Worm (Caenorhabditis elegans) whole organism, midembryonic: ENCODE measurements around the gene nhl-1.

Experiments
- T22C8.4 ChIP-seq: fragments of 200-800 bp; sonication (Bioruptor generic); IDR thresholded peaks from 2 replicates; pipeline ENCODE4 v1.3.6; 2022; ENCODE audit warnings: missing genetic modification characterization, missing compliant biosample characterization
- cog-1 ChIP-seq: sonication (generic microtip); optimal IDR thresholded peaks from 2 replicates; lab custom pipeline; 2016; ENCODE audit warnings: missing genetic modification characterization, missing compliant biosample characterization
- flt-1 ChIP-seq: fragments of 200-800 bp; sonication (Bioruptor generic); IDR thresholded peaks from 2 replicates; pipeline ENCODE4 v1.3.6; 2022; ENCODE audit warnings: missing genetic modification characterization, missing compliant biosample characterization
- klf-2 ChIP-seq: fragments of 200-800 bp; sonication (Bioruptor generic); conservative IDR thresholded peaks from 2 replicates; pipeline ENCODE4 v1.3.6; 2022; ENCODE audit warnings: missing genetic modification reagents, missing genetic modification characterization, missing compliant biosample characterization
- med-1 ChIP-seq: sonication (generic microtip); optimal IDR thresholded peaks from 2 replicates; lab custom pipeline; 2017; ENCODE audit warnings: missing genetic modification characterization, mild to moderate bottlenecking, missing compliant biosample characterization, antibody characterized with exemption, missing genetic modification reagents; ENCODE audit not compliant: insufficient read depth
- ref-1 ChIP-seq: fragments of 200-800 bp; sonication (Bioruptor generic); conservative IDR thresholded peaks from 2 replicates; pipeline ENCODE4 v1.3.6; 2022; ENCODE audit warnings: missing genetic modification reagents, missing genetic modification characterization, missing compliant biosample characterization
- tab-1 ChIP-seq: fragments of 200-800 bp; sonication (Bioruptor generic); IDR thresholded peaks from 2 replicates; pipeline ENCODE4 v1.3.6; 2022; ENCODE audit warnings: missing genetic modification characterization, missing compliant biosample characterization
- ztf-23 ChIP-seq: fragments of 200-800 bp; sonication (Bioruptor generic); IDR thresholded peaks from 2 replicates; pipeline ENCODE4 v1.3.6; 2022; ENCODE audit warnings: missing genetic modification reagents, missing genetic modification characterization, missing compliant biosample characterization
- ztf-29 ChIP-seq: fragments of 200-800 bp; sonication (Bioruptor generic); IDR thresholded peaks from 2 replicates; pipeline ENCODE4 v1.3.6; 2022; ENCODE audit warnings: missing genetic modification reagents, missing genetic modification characterization, missing compliant biosample characterization

nhl-1 gene

DNA sequence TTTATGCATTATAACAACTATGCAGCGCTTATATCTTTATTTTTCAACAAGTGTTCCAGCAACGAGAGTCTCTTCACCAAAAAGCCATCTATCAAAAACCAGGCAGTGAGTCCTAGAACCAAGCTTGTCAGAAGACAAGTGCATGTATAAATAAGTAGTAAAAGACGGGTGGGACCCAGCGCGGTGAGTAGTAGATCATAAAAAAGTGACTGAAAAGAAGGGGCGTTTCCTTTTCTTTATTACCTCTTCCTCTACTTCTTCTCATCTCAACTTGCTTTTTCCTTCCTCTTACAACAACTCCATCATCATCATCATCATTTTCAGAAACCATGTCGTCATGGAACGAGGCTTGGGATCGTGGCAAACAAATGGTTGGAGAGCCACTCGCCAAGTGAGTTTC, 17.1 kb downstream of the nhl-1 start, which contains the start of gene eat-4:
TSS of gene eat-4 (plus strand) at position 301 of the 400 bp plus-strand sequence.
- TF ChIP-seq klf-2 (GFP tag; lab: Robert Waterston, UW) (no peak), ztf-29 (GFP tag; lab: Robert Waterston, UW) (no peak)

DNA sequence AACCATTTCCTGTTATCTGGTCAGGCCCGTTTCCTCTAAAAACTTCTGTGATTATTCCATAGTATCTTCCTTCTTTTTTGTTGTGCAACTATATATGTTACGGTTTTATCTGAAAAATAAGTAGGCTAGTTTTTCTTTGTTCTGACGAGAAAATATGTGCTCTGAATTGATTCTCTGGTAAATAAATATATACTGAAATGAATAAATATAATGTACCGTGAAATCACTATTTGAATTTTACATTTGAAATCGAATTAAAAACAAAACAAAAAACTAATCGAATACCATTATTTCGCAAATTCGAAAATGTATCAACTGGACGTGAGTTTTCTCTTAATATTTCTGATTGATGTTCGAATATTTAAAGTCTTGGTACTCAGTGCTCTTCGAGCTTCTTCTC, 23.1 kb downstream of the nhl-1 start, which contains the start of gene ZK512.10:
TSS of gene ZK512.10 (plus strand) at position 301 of the 400 bp plus-strand sequence.
- TF ChIP-seq tab-1 (no peak), ztf-29 (GFP tag; lab: Robert Waterston, UW) (no peak), T22C8.4 (GFP tag; lab: Robert Waterston, UW) (no peak), flt-1 (GFP tag; lab: Robert Waterston, UW) (no peak), cog-1 (tag; lab: Kevin White, UChicago) (no peak), ztf-23 (GFP tag; lab: Robert Waterston, UW) (no peak), klf-2 (GFP tag; lab: Robert Waterston, UW) (no peak), ref-1 (GFP tag; lab: Robert Waterston, UW) (no peak), med-1 (GFP tag; lab: Kevin White, UChicago) (no peak)

DNA sequence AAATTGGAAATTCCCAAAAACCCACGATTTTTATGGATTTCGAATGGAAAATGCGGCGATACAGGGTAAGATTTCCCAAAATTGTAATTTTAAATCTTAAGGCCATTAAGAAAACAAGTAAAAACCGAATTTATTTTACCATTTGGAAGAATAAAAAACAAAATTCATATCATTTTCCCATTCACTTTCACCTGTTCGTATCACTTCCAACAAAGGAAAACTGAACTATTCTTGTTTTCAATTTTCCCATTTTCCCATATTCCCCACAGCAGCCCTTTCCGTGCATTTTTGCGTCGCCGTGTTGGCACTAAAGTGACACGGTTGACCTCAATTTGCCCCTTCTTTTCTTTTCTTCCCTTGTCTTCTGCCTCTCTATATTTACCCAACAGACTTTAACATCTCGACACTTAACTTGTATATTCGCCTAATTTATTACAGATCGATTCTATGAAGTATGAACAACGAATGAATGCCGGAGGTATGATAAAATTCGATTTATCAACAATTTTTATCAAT, 27.9 kb downstream of the nhl-1 start, which contains the start of gene sec-16A.1:
TSS of gene sec-16A.1 (plus strand) at position 51 of the 516 bp plus-strand sequence.
- no peak for TF ChIP-seq ref-1 (GFP tag; lab: Robert Waterston, UW)
- TF ChIP-seq med-1 (GFP tag; lab: Kevin White, UChicago): no peak
- no peak for TF ChIP-seq tab-1
- TF ChIP-seq ztf-23 (GFP tag; lab: Robert Waterston, UW): no peak
- no peak for TF ChIP-seq klf-2 (GFP tag; lab: Robert Waterston, UW)
- no peak for TF ChIP-seq flt-1 (GFP tag; lab: Robert Waterston, UW)
- no peak for TF ChIP-seq ztf-29 (GFP tag; lab: Robert Waterston, UW)
- TF ChIP-seq T22C8.4 (GFP tag; lab: Robert Waterston, UW): no peak
- no peak for TF ChIP-seq cog-1 (tag; lab: Kevin White, UChicago)

DNA sequence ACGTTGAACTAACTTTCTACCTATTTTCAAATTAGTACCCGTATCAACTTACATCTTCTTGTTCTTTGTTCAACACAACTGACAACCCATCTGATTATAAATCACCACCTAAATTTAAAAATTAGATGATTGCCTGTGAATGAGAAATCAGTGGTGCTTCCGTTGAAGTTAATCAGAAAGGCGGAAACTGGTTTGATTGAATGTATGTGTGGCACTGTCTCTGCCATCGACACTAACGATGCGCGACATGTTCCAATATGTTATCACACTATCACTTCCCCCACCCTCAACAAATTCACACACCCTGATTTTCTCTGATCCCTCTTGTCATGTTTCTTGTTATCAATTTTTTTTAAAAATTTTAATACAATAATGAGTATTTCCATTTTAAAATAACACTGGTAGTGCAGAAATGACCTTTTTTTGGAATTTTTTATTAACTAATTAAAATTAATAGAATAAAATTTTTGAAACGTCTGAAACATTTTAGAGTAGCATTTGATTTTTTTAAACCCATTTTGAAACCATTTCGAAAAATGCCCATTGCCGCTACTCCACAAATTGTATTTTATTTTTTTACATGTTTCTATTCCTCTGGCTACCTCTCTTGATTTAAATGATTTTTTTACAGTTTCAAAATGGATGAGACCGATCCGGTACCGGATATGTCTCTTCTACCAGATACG, 34.6 kb downstream of the nhl-1 start, which contains the start of gene ced-11:
TSS of gene ced-11 (plus strand) at position 636 of the 686 bp plus-strand sequence.
- TF ChIP-seq klf-2 (GFP tag; lab: Robert Waterston, UW): no peak

DNA sequence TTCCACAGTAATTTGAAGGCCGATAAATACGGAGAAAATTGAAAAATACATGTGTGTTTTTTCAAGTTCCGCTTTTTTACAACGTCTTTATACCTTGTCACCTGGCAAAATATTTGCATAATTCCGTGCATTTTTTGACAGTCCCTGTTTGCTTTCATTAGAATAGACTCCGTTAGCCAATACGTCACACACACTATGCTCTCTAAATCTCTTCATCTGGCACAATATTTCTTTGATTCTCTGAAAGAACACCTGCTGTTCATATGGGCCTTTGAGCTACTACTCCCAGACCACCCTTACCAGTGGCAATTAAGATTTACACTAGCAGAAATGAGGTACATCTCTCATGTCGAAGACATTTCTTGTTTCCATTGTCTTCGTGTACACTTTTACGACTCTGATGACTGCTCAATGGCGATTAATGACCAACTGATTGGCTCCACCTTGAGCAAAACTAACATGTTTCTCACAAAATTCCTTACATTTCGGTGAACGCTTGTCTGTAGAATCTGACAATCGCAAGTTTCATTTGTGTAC, 35.3 kb downstream of the nhl-1 start, which contains the start of gene grl-11:
TSS of gene grl-11 (minus strand) at position 51 of the 537 bp plus-strand sequence.
- TF ChIP-seq T22C8.4 (GFP tag; lab: Robert Waterston, UW): no peak
- TF ChIP-seq tab-1: no peak
- no peak for TF ChIP-seq ztf-23 (GFP tag; lab: Robert Waterston, UW)
- TF ChIP-seq med-1 (GFP tag; lab: Kevin White, UChicago): no peak
- TF ChIP-seq cog-1 (tag; lab: Kevin White, UChicago): no peak
- TF ChIP-seq ztf-29 (GFP tag; lab: Robert Waterston, UW): no peak
- no peak for TF ChIP-seq ref-1 (GFP tag; lab: Robert Waterston, UW)
- no peak for TF ChIP-seq klf-2 (GFP tag; lab: Robert Waterston, UW)
- no peak for TF ChIP-seq flt-1 (GFP tag; lab: Robert Waterston, UW)

DNA sequence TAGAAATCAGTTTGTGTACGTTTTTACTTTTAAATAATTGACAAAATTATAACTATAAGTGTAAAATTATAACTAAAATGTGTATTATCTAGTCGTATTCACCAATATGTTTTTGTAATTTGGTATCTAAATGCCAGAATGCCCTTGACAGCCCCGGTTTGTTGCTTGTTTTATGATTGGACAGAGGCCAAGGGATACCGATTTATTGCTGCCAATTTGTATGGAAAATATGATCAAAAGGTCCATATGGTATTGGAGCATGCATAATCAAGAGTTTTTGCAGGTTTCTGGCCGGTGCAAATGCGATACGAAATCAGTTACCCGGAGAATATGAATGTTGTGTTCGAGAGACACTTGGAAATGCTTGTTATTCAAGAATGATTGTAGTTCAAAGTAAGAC, 38.0 kb downstream of the nhl-1 start:
- TF ChIP-seq cog-1 (tag; lab: Kevin White, UChicago) (no peak), tab-1 (no peak), klf-2 (GFP tag; lab: Robert Waterston, UW) (no peak), flt-1 (GFP tag; lab: Robert Waterston, UW) (no peak), T22C8.4 (GFP tag; lab: Robert Waterston, UW) (no peak), ref-1 (GFP tag; lab: Robert Waterston, UW) (no peak), ztf-23 (GFP tag; lab: Robert Waterston, UW) (no peak), ztf-29 (GFP tag; lab: Robert Waterston, UW) (no peak), med-1 (GFP tag; lab: Kevin White, UChicago) (no peak)

DNA sequence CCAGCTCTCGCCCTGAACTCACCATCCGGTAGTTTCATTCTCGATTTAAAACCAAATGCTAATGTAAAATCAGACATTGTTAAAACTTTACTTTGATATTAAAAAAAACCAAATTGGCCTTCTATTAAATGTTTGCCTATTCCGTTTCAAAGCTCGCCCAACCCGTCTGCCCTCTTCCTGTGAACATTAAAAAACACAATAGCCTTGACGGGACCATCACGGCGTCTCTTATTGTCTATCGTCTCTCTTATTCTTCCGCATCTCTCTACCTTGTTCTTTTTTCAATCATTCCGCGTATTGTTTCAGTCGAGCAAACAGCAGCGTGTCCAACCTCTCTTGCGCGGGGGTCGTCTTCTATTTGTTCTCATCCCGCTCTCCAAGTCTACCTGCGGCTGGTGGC, 39.1 kb downstream of the nhl-1 start, which contains the start of gene ZK512.1:
TSS of gene ZK512.1 (plus strand) at position 301 of the 400 bp plus-strand sequence.
- no peak for TF ChIP-seq med-1 (GFP tag; lab: Kevin White, UChicago)
- TF ChIP-seq T22C8.4 (GFP tag; lab: Robert Waterston, UW): no peak

DNA sequence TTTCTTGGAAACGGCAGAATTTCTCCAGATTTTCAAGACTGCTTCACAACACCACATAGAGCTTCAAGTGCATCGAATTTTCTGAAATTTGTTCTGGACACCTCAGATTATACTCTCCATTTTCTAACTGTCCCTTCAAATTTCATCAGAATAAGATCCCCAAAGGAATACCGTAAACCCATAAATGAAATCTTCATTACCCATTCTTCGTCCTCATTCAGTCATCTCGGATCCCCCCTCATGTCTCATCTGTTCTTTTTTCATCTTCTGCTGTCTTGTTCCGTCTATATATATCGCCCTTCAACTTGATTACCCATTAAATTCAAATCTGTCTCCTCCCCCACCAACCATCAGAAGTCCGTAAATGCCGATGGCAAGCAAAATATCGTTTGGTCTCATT, 39.6 kb downstream of the nhl-1 start:
- TF ChIP-seq tab-1: no peak
- peak; percentile 44; the same call in 1 of the 2 replicates for TF ChIP-seq flt-1 (GFP tag; lab: Robert Waterston, UW)

DNA sequence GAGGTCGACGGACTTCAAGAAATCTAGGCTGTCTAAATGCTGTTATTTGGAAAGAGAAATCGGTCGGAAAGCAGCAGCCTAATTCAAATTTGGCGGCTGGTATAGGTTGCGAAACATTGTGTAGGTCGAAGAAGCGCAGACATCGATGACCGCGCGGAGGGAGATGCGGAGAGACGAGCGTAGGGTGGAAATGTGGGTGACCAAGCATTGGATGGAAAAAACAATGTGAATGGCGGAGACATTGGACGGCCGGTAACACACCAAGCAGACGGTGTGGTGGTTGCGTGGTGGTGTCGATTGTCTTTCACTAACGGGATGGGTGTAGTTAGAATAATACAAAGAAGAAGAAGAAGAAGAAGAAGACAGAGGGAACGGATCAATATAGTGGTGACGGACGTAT, 41.2 kb downstream of the nhl-1 start:
- TF ChIP-seq tab-1 (peak; percentile 55; the same call in 1 of the 2 replicates), cog-1 (tag; lab: Kevin White, UChicago) (no peak)

DNA sequence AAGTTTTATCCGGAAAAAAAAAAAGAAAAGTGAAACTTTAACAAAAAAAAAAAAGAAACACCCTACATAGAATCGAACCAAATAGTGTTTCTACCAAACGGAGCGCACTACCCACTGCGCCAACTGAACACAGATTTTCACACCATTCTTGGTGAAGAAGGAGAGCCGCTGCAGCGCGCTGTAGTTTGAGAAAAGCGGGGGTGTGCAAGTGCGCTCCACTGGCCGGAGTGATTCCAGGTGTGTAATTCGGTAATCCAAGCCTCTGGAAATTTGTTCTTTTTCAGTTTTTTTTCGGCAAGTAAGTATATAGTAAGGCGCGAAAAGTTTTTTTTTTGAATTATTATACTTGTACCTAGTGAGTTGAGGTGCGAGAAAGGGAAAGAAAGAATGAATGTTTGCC, 42.8 kb downstream of the nhl-1 start:
- TF ChIP-seq flt-1 (GFP tag; lab: Robert Waterston, UW): peak; percentile 87
- 0 out of 2 replicates have a peak, but pooled peaks have one; percentile 43 for TF ChIP-seq klf-2 (GFP tag; lab: Robert Waterston, UW)
- TF ChIP-seq T22C8.4 (GFP tag; lab: Robert Waterston, UW): 0 out of 2 replicates have a peak, but pooled peaks have one; percentile 34
- peak; percentile 28; the same call in 1 of the 2 replicates for TF ChIP-seq ztf-29 (GFP tag; lab: Robert Waterston, UW)
- 0 out of 2 replicates have a peak, but pooled peaks have one; percentile 49 for TF ChIP-seq ztf-23 (GFP tag; lab: Robert Waterston, UW)
